Fruit fly (Drosophila melanogaster): Measurements from ENCODE around the gene Sirt1.

The Sirt1 gene

dm6 chr2L:13191052-13191678, 25.8 kb downstream of the Sirt1 start (continued):
- TF ChIP-seq CG8290 (GFP tag; optimal IDR thresholded peaks at IDR 0.05) (no peak), CG8290 (tag; optimal IDR thresholded peaks at IDR 0.05) (no peak), h (optimal IDR thresholded peaks at IDR 0.05) (no peak), D (optimal IDR thresholded peaks at IDR 0.05) (peak; percentile 37), D (GFP tag; optimal IDR thresholded peaks at IDR 0.05) (no peak), cg (GFP tag; optimal IDR thresholded peaks at IDR 0.05) (peak; percentile 90), zen (tag; optimal IDR thresholded peaks at IDR 0.05) (peak; percentile 42), Elba2 (GFP tag; optimal IDR thresholded peaks at IDR 0.05) (peak; percentile 15)

dm6 chr2L:13191894-13192293, 26.5 kb downstream of the Sirt1 start, which contains the start of the genes CG16974 and Edem2:
TSS of gene CG16974 (minus strand) at chr2L:13191979.
TSS of gene Edem2 (plus strand) at chr2L:13192201.
- TF ChIP-seq YL-1 (GFP tag; optimal IDR thresholded peaks at IDR 0.05) (peak; percentile 80), Elba2 (GFP tag; optimal IDR thresholded peaks at IDR 0.05) (peak; percentile 22), HmgZ (tag; optimal IDR thresholded peaks at IDR 0.05) (peak; percentile 62), prd (optimal IDR thresholded peaks at IDR 0.05) (no peak), prd (GFP tag; IDR thresholded peaks at IDR 0.05) (peak; percentile 90), abd-A (tag; optimal IDR thresholded peaks at IDR 0.05) (no peak), H2.0 (GFP tag; IDR thresholded peaks at IDR 0.05) (peak; percentile 66), Hr39 (optimal IDR thresholded peaks at IDR 0.05) (no peak), CG4404 (GFP tag; IDR thresholded peaks at IDR 0.05) (peak; percentile 71), otp (GFP tag; IDR thresholded peaks at IDR 0.05) (0 out of 3 replicates have a peak, but pooled peaks have one; percentile 53), CG12391 (tag; optimal IDR thresholded peaks at IDR 0.05) (peak; percentile 91), CG32767 (GFP tag; IDR thresholded peaks at IDR 0.05) (peak; percentile 71), chif (GFP tag; optimal IDR thresholded peaks at IDR 0.05) (peak in 1 of 2 experiments; percentile 40), seq (GFP tag; IDR thresholded peaks at IDR 0.05) (peak; percentile 49; the same call in 1 of the 2 replicates), zfh2 (GFP tag; optimal IDR thresholded peaks at IDR 0.05) (peak; percentile 58), Awh (GFP tag; IDR thresholded peaks at IDR 0.05) (peak; percentile 55), hkb (optimal IDR thresholded peaks at IDR 0.05) (no peak), hkb (GFP tag; IDR thresholded peaks at IDR 0.05) (peak; percentile 69), CG13894 (tag; optimal IDR thresholded peaks at IDR 0.05) (no peak), CG3847 (GFP tag; IDR thresholded peaks at IDR 0.05) (peak; percentile 84), sens-2 (GFP tag; IDR thresholded peaks at IDR 0.05) (no peak), CG9727 (GFP tag; optimal IDR thresholded peaks at IDR 0.05) (peak; percentile 86), cato (GFP tag; optimal IDR thresholded peaks at IDR 0.05; ENCODE audit: borderline replicate concordance) (peak; percentile 26), sc (optimal IDR thresholded peaks at IDR 0.05) (no peak), sc (GFP tag; optimal IDR thresholded peaks at IDR 0.05) (no peak), CG15696 (tag; optimal IDR thresholded peaks at IDR 0.05) (no peak), bcd (GFP tag; optimal IDR thresholded peaks at IDR 0.05) (peak; percentile 70), CG17186 (GFP tag; optimal IDR thresholded peaks at IDR 0.05) (peak; percentile 28), CG9437 (GFP tag; optimal IDR thresholded peaks at IDR 0.05) (peak; percentile 25), pum (GFP tag; optimal IDR thresholded peaks at IDR 0.05) (no peak), lola (GFP tag; optimal IDR thresholded peaks at IDR 0.05) (peak in 1 of 3 experiments; percentile 66), ap (GFP tag; IDR thresholded peaks at IDR 0.05) (peak; percentile 63), CG11093 (GFP tag; IDR thresholded peaks at IDR 0.05) (peak; percentile 65; the same call in 2 of the 3 replicates), BEAF-32 (GFP tag; optimal IDR thresholded peaks at IDR 0.05) (peak; percentile 56), Fer1 (GFP tag; optimal IDR thresholded peaks at IDR 0.05) (peak; percentile 67), rib (GFP tag; IDR thresholded peaks at IDR 0.05) (peak; percentile 65), Ets97D (GFP tag; optimal IDR thresholded peaks at IDR 0.05) (peak; percentile 56), Dbx (GFP tag; IDR thresholded peaks at IDR 0.05) (peak; percentile 59; the same call in 2 of the 3 replicates), nmo (GFP tag; optimal IDR thresholded peaks at IDR 0.05) (peak; percentile 84), CG17802 (tag; optimal IDR thresholded peaks at IDR 0.05) (peak; percentile 20), B-H1 (GFP tag; IDR thresholded peaks at IDR 0.05) (peak; percentile 59), ci (GFP tag; IDR thresholded peaks at IDR 0.05) (peak; percentile 80), Ets65A (GFP tag) (peak; percentile 91), E2f1 (GFP tag; IDR thresholded peaks at IDR 0.05) (peak; percentile 64)

All from whole organism, embryonic.